Worm (Caenorhabditis elegans) whole organism, L2 larva: ENCODE data around the gene exc-1.
A peak's percentile ranks its signal among the peaks of the same experiment; 100 is the strongest.

Experiments used
- C34F6.9 ChIP-seq: fragments of 150-350 bp; optimal IDR thresholded peaks from 2 replicates; lab custom pipeline; 2014; ENCODE audit warnings: missing biosample characterization, missing genetic modification characterization
- F13H6.1 ChIP-seq: sonication (generic microtip); optimal IDR thresholded peaks from 2 replicates; lab custom pipeline; 2016; ENCODE audit warnings: missing genetic modification characterization, missing compliant biosample characterization
- R02D3.7 ChIP-seq: fragments of 150-350 bp; optimal IDR thresholded peaks from 2 replicates; lab custom pipeline; 2014; ENCODE audit warnings: missing biosample characterization, missing genetic modification characterization
- Y55F3AM.14 ChIP-seq: fragments of 200-800 bp; sonication (Bioruptor generic); optimal IDR thresholded peaks from 2 replicates; lab custom pipeline; 2018; ENCODE audit warnings: mild to moderate bottlenecking, missing genetic modification characterization, missing compliant biosample characterization
- ZK546.5 ChIP-seq: sonication (generic microtip); optimal IDR thresholded peaks from 2 replicates; lab custom pipeline; 2017; ENCODE audit warnings: missing biosample characterization, missing genetic modification characterization
- alr-1 ChIP-seq: fragments of 150-350 bp; optimal IDR thresholded peaks from 2 replicates; lab custom pipeline; 2014; ENCODE audit warnings: missing biosample characterization, missing genetic modification characterization
- aly-2 ChIP-seq: fragments of 150-350 bp; optimal IDR thresholded peaks from 2 replicates; lab custom pipeline; 2014; ENCODE audit warnings: missing biosample characterization, missing genetic modification characterization
- ama-1 ChIP-seq: fragments of 150-350 bp; optimal IDR thresholded peaks from 2 replicates; lab custom pipeline; 2018; ENCODE audit warnings: inconsistent platforms
- blmp-1 ChIP-seq: sonication (generic microtip); optimal IDR thresholded peaks from 2 replicates; lab custom pipeline; 2017; ENCODE audit warnings: missing genetic modification characterization, mild to moderate bottlenecking, missing compliant biosample characterization, antibody characterized with exemption, moderate library complexity; ENCODE audit not compliant: insufficient read depth
- ceh-16 ChIP-seq: fragments of 150-350 bp; optimal IDR thresholded peaks from 2 replicates; lab custom pipeline; 2014; ENCODE audit warnings: missing biosample characterization, missing genetic modification characterization
- ceh-82 ChIP-seq: fragments of 150-350 bp; optimal IDR thresholded peaks from 2 replicates; lab custom pipeline; 2014; ENCODE audit warnings: missing biosample characterization, missing genetic modification characterization
- crh-2 ChIP-seq: sonication (generic microtip); optimal IDR thresholded peaks from 2 replicates; lab custom pipeline; 2017; ENCODE audit warnings: missing biosample characterization, missing genetic modification characterization
- dmd-4 ChIP-seq: sonication (generic microtip); optimal IDR thresholded peaks from 2 replicates; lab custom pipeline; 2017; ENCODE audit warnings: missing biosample characterization, missing genetic modification characterization
- egl-27 ChIP-seq: sonication (generic microtip); optimal IDR thresholded peaks from 3 replicates; lab custom pipeline; 2017; ENCODE audit warnings: missing biosample characterization, missing genetic modification reagents, missing genetic modification characterization
- elt-1 ChIP-seq: fragments of 150-350 bp; optimal IDR thresholded peaks from 2 replicates; lab custom pipeline; 2014; ENCODE audit warnings: missing biosample characterization, missing genetic modification characterization
- elt-3 ChIP-seq: sonication (generic microtip); optimal IDR thresholded peaks from 2 replicates; lab custom pipeline; 2017; ENCODE audit warnings: missing biosample characterization, missing genetic modification characterization
- fos-1 ChIP-seq: fragments of 150-350 bp; optimal IDR thresholded peaks from 2 replicates; lab custom pipeline; 2014; ENCODE audit warnings: missing biosample characterization, missing genetic modification characterization
- gmeb-1 ChIP-seq: fragments of 150-350 bp; optimal IDR thresholded peaks from 2 replicates; lab custom pipeline; 2014; ENCODE audit warnings: missing biosample characterization, missing genetic modification characterization
- lin-11 ChIP-seq: fragments of 150-350 bp; sonication (generic microtip); optimal IDR thresholded peaks from 2 replicates; lab custom pipeline; 2014; ENCODE audit warnings: missing biosample characterization, missing genetic modification characterization, inconsistent platforms, mixed read lengths
- lin-13 ChIP-seq: fragments of 150-350 bp; optimal IDR thresholded peaks from 2 replicates; lab custom pipeline; 2014; ENCODE audit warnings: missing biosample characterization, missing genetic modification reagents, missing genetic modification characterization
- lin-39 ChIP-seq: fragments of 150-350 bp; optimal IDR thresholded peaks from 2 replicates; lab custom pipeline; 2014; ENCODE audit warnings: missing biosample characterization, missing genetic modification reagents, missing genetic modification characterization
- lsy-2 ChIP-seq, 2 experiments: fragments of 150-350 bp in 1 of 2; sonication (generic microtip) in 1 of 2; optimal IDR thresholded peaks; 2 replicates each; lab custom pipeline; 2014 to 2017; ENCODE audit warnings: missing biosample characterization in 2 of 2, missing genetic modification characterization in 2 of 2
- mab-5 ChIP-seq: fragments of 150-350 bp; optimal IDR thresholded peaks from 2 replicates; lab custom pipeline; 2014; ENCODE audit warnings: missing biosample characterization, missing genetic modification characterization
- mbf-1 ChIP-seq: sonication (generic microtip); optimal IDR thresholded peaks from 2 replicates; lab custom pipeline; 2017; ENCODE audit warnings: missing biosample characterization, missing genetic modification characterization
- mdl-1 ChIP-seq, 2 experiments: fragments of 150-350 bp in 1 of 2; sonication (generic microtip) in 1 of 2; optimal IDR thresholded peaks; 2 replicates each; lab custom pipeline; 2017; ENCODE audit warnings: missing biosample characterization in 2 of 2, missing genetic modification characterization in 2 of 2
- nhr-10 ChIP-seq: sonication (generic microtip); optimal IDR thresholded peaks from 2 replicates; lab custom pipeline; 2017; ENCODE audit warnings: missing biosample characterization, missing genetic modification characterization
- nhr-11 ChIP-seq: fragments of 150-350 bp; optimal IDR thresholded peaks from 2 replicates; lab custom pipeline; 2014; ENCODE audit warnings: missing biosample characterization, missing genetic modification characterization
- nhr-12 ChIP-seq: fragments of 150-350 bp; optimal IDR thresholded peaks from 2 replicates; lab custom pipeline; 2014; ENCODE audit warnings: missing biosample characterization, missing genetic modification characterization
- nhr-129 ChIP-seq: fragments of 150-350 bp; optimal IDR thresholded peaks from 2 replicates; lab custom pipeline; 2014; ENCODE audit warnings: missing biosample characterization, missing genetic modification characterization
- nhr-21 ChIP-seq: fragments of 150-350 bp; optimal IDR thresholded peaks from 2 replicates; lab custom pipeline; 2014; ENCODE audit warnings: missing biosample characterization, missing genetic modification characterization
- nhr-23 ChIP-seq: fragments of 150-350 bp; optimal IDR thresholded peaks from 2 replicates; lab custom pipeline; 2014; ENCODE audit warnings: missing biosample characterization, missing genetic modification reagents, missing genetic modification characterization
- nhr-237 ChIP-seq: fragments of 150-350 bp; optimal IDR thresholded peaks from 2 replicates; lab custom pipeline; 2014; ENCODE audit warnings: missing biosample characterization, missing genetic modification characterization
- nhr-25 ChIP-seq: fragments of 150-350 bp; sonication (generic microtip); optimal IDR thresholded peaks from 3 replicates; lab custom pipeline; 2014; ENCODE audit warnings: missing biosample characterization, missing genetic modification characterization
- nhr-6 ChIP-seq: fragments of 150-350 bp; optimal IDR thresholded peaks from 2 replicates; lab custom pipeline; 2014; ENCODE audit warnings: missing biosample characterization, missing genetic modification characterization
- nhr-77 ChIP-seq: fragments of 150-350 bp; optimal IDR thresholded peaks from 2 replicates; lab custom pipeline; 2014; ENCODE audit warnings: missing biosample characterization, missing genetic modification characterization
- sem-4 ChIP-seq: fragments of 150-350 bp; optimal IDR thresholded peaks from 2 replicates; lab custom pipeline; 2014; ENCODE audit warnings: missing biosample characterization, missing genetic modification reagents, missing genetic modification characterization
- skn-1 ChIP-seq: sonication (generic microtip); optimal IDR thresholded peaks from 2 replicates; lab custom pipeline; 2017; ENCODE audit warnings: missing biosample characterization, missing genetic modification characterization
- sma-3 ChIP-seq: sonication (generic microtip); optimal IDR thresholded peaks from 2 replicates; lab custom pipeline; 2016; ENCODE audit warnings: missing genetic modification reagents, missing genetic modification characterization, missing compliant biosample characterization
- sma-9 ChIP-seq, 2 experiments: fragments of 150-350 bp in 1 of 2; sonication (generic microtip) in 1 of 2; optimal IDR thresholded peaks; 2 replicates each; lab custom pipeline; 2014 to 2016; ENCODE audit warnings: missing genetic modification characterization in 2 of 2, mild to moderate bottlenecking in 1 of 2, missing biosample characterization in 1 of 2, missing compliant biosample characterization in 1 of 2, missing genetic modification reagents in 1 of 2, moderate library complexity in 1 of 2
- snpc-4 ChIP-seq: fragments of 150-350 bp; optimal IDR thresholded peaks from 2 replicates; lab custom pipeline; 2014; ENCODE audit warnings: missing biosample characterization, missing genetic modification characterization
- unc-39 ChIP-seq: fragments of 150-350 bp; optimal IDR thresholded peaks from 2 replicates; lab custom pipeline; 2014; ENCODE audit warnings: missing biosample characterization, missing genetic modification characterization
- unc-55 ChIP-seq: fragments of 150-350 bp; sonication (generic microtip); optimal IDR thresholded peaks from 3 replicates; lab custom pipeline; 2014; ENCODE audit warnings: missing biosample characterization, missing genetic modification reagents, missing genetic modification characterization
- unc-62 ChIP-seq: fragments of 150-350 bp; optimal IDR thresholded peaks from 2 replicates; lab custom pipeline; 2014; ENCODE audit warnings: missing biosample characterization, missing genetic modification reagents, missing genetic modification characterization
- zag-1 ChIP-seq: fragments of 150-350 bp; optimal IDR thresholded peaks from 2 replicates; lab custom pipeline; 2014; ENCODE audit warnings: missing biosample characterization, missing genetic modification characterization
- ztf-1 ChIP-seq: fragments of 200-800 bp; sonication (Bioruptor generic); conservative IDR thresholded peaks from 2 replicates; pipeline ENCODE4 v1.3.6; 2022; ENCODE audit warnings: missing genetic modification characterization, missing compliant biosample characterization
- ztf-11 ChIP-seq: sonication (generic microtip); optimal IDR thresholded peaks from 2 replicates; lab custom pipeline; 2017; ENCODE audit warnings: missing biosample characterization, missing genetic modification characterization
- ztf-4 ChIP-seq: fragments of 150-350 bp; optimal IDR thresholded peaks from 2 replicates; lab custom pipeline; 2014; ENCODE audit warnings: missing biosample characterization, missing genetic modification characterization

The exc-1 gene

ce11 chrX:15502455-15503174, 25.4 kb upstream of the exc-1 start, which contains the start of gene H13N06.7:
TSS of gene H13N06.7 (plus strand) at chrX:15503124.
- no peak for TF ChIP-seq ama-1 (lab: Kevin White, UChicago)
- no peak for TF ChIP-seq nhr-237 (tag; lab: Kevin White, UChicago)
- TF ChIP-seq crh-2 (tag; lab: Kevin White, UChicago) = no peak
- no peak for TF ChIP-seq nhr-77
- TF ChIP-seq unc-55 (GFP tag; lab: Kevin White, UChicago) = no peak
- TF ChIP-seq fos-1 = no peak
- no peak for TF ChIP-seq nhr-129 (tag; lab: Kevin White, UChicago)
- no peak for TF ChIP-seq lsy-2 (tag; optimal IDR thresholded peaks at IDR 0.05; lab: Kevin White, UChicago)
- no peak for TF ChIP-seq elt-3 (tag; lab: Kevin White, UChicago)
- no peak for TF ChIP-seq ZK546.5 (tag; lab: Kevin White, UChicago)

- TF ChIP-seq ztf-11 (tag; lab: Kevin White, UChicago) (no peak), unc-62 (GFP tag; lab: Kevin White, UChicago) (no peak), crh-2 (tag; lab: Kevin White, UChicago) (peak; percentile 56), nhr-10 (tag; lab: Kevin White, UChicago) (no peak), lin-39 (tag; lab: Kevin White, UChicago) (no peak), elt-3 (tag; lab: Kevin White, UChicago) (no peak), zag-1 (tag; lab: Kevin White, UChicago) (no peak), ztf-4 (tag; lab: Kevin White, UChicago) (no peak), skn-1 (tag; lab: Kevin White, UChicago) (no peak), nhr-6 (tag; lab: Kevin White, UChicago) (no peak), unc-39 (tag; lab: Kevin White, UChicago) (no peak), ceh-82 (tag; lab: Kevin White, UChicago) (no peak), blmp-1 (no peak), sem-4 (no peak), gmeb-1 (tag; lab: Kevin White, UChicago) (no peak), fos-1 (peak; percentile 38), nhr-23 (tag; lab: Kevin White, UChicago) (no peak), ztf-1 (no peak), unc-55 (GFP tag; lab: Kevin White, UChicago) (no peak), nhr-21 (peak; percentile 40), nhr-11 (no peak), sma-3 (peak; percentile 32), nhr-12 (tag; lab: Kevin White, UChicago) (no peak), elt-1 (no peak), sma-9 (GFP tag; optimal IDR thresholded peaks at IDR 0.05; lab: Kevin White, UChicago) (peak; percentile 55), sma-9 (tag; optimal IDR thresholded peaks at IDR 0.05; lab: Kevin White, UChicago) (no peak), aly-2 (tag; lab: Kevin White, UChicago) (no peak), ZK546.5 (tag; lab: Kevin White, UChicago) (no peak), ceh-16 (tag; lab: Kevin White, UChicago) (no peak), Y55F3AM.14 (GFP tag; lab: Kevin White, UChicago) (no peak), R02D3.7 (tag; lab: Kevin White, UChicago) (no peak), nhr-77 (no peak), nhr-25 (tag; lab: Kevin White, UChicago) (peak; percentile 70), C34F6.9 (tag; lab: Kevin White, UChicago) (no peak), egl-27 (tag; lab: Kevin White, UChicago) (no peak), mab-5 (tag; lab: Kevin White, UChicago) (no peak), ama-1 (lab: Kevin White, UChicago) (no peak), lin-11 (tag; lab: Kevin White, UChicago) (no peak), F13H6.1 (tag; lab: Kevin White, UChicago) (peak; percentile 52), snpc-4 (tag; lab: Kevin White, UChicago) (no peak), nhr-129 (tag; lab: Kevin White, UChicago) (peak; percentile 33), dmd-4 (no peak), lsy-2 (tag; optimal IDR thresholded peaks at IDR 0.05; lab: Kevin White, UChicago) (peak in 1 of 2 experiments; percentile 23), nhr-237 (tag; lab: Kevin White, UChicago) (no peak), alr-1 (no peak), lin-13 (GFP tag; lab: Kevin White, UChicago) (no peak), mdl-1 (tag; optimal IDR thresholded peaks at IDR 0.05; lab: Kevin White, UChicago) (peak in 1 of 2 experiments; percentile 72), mbf-1 (tag; lab: Kevin White, UChicago) (no peak)
Observed at ce11 chrX:15496927-15497605, 19.9 kb upstream of the exc-1 start, which contains the start of gene suox-1. TSS of gene suox-1 (plus strand) at chrX:15497555.
